Worm (Caenorhabditis elegans): ENCODE data around the gene R31.2.

R31.2 gene

ce11 chrV:11917186-11917585, at the start of gene R31.2:
Gene R31.2 (plus strand): TSS chrV:11917573.
- TF ChIP-seq W03F9.2 (tag; optimal IDR thresholded peaks at IDR 0.05), result no peak

ce11 chrV:11868142-11868541, 49.2 kb upstream of the R31.2 start, which contains the start of gene R13H4.7:
Gene R13H4.7 (minus strand): TSS chrV:11868242.
- TF ChIP-seq him-1 (tag; optimal IDR thresholded peaks at IDR 0.05) (no peak), dao-5 (tag; optimal IDR thresholded peaks at IDR 0.05) (no peak), W03F9.2 (tag; optimal IDR thresholded peaks at IDR 0.05) (no peak)

- TF ChIP-seq him-1 (tag; optimal IDR thresholded peaks at IDR 0.05), result no peak
- no peak for TF ChIP-seq W03F9.2 (tag; optimal IDR thresholded peaks at IDR 0.05)
- TF ChIP-seq dao-5 (tag; optimal IDR thresholded peaks at IDR 0.05), result no peak
Measured at ce11 chrV:11875060-11875459, 42.3 kb upstream of the R31.2 start, which contains the start of gene sulp-4. Gene sulp-4 (plus strand): TSS chrV:11875360.

ce11 chrV:11876657-11877056, 40.7 kb upstream of the R31.2 start:
- TF ChIP-seq him-1 (tag; optimal IDR thresholded peaks at IDR 0.05), result no peak
- TF ChIP-seq W03F9.2 (tag; optimal IDR thresholded peaks at IDR 0.05), result no peak
- TF ChIP-seq dao-5 (tag; optimal IDR thresholded peaks at IDR 0.05), result no peak

ce11 chrV:11879732-11880131, 37.6 kb upstream of the R31.2 start, which contains the start of gene sulp-5:
Gene sulp-5 (plus strand): TSS chrV:11880032.
- no peak for TF ChIP-seq dao-5 (tag; optimal IDR thresholded peaks at IDR 0.05)
- no peak for TF ChIP-seq him-1 (tag; optimal IDR thresholded peaks at IDR 0.05)
- no peak for TF ChIP-seq W03F9.2 (tag; optimal IDR thresholded peaks at IDR 0.05)

ce11 chrV:11883215-11883614, 34.2 kb upstream of the R31.2 start:
- TF ChIP-seq him-1 (tag; optimal IDR thresholded peaks at IDR 0.05) (no peak), W03F9.2 (tag; optimal IDR thresholded peaks at IDR 0.05) (no peak), dao-5 (tag; optimal IDR thresholded peaks at IDR 0.05) (no peak)

ce11 chrV:11885087-11885486, 32.3 kb upstream of the R31.2 start:
- TF ChIP-seq dao-5 (tag; optimal IDR thresholded peaks at IDR 0.05) (no peak), him-1 (tag; optimal IDR thresholded peaks at IDR 0.05) (no peak), W03F9.2 (tag; optimal IDR thresholded peaks at IDR 0.05) (no peak)

- TF ChIP-seq him-1 (tag; optimal IDR thresholded peaks at IDR 0.05) (no peak), dao-5 (tag; optimal IDR thresholded peaks at IDR 0.05) (no peak), W03F9.2 (tag; optimal IDR thresholded peaks at IDR 0.05) (no peak)
Measured at ce11 chrV:11885939-11886338, 31.4 kb upstream of the R31.2 start.

- TF ChIP-seq W03F9.2 (tag; optimal IDR thresholded peaks at IDR 0.05), result no peak
- no peak for TF ChIP-seq dao-5 (tag; optimal IDR thresholded peaks at IDR 0.05)
- TF ChIP-seq him-1 (tag; optimal IDR thresholded peaks at IDR 0.05), result no peak
Measured at ce11 chrV:11887988-11888499, 29.3 kb upstream of the R31.2 start, which contains the start of gene adh-1. Gene adh-1 (plus strand): TSS chrV:11888248.

ce11 chrV:11888656-11889055, 28.7 kb upstream of the R31.2 start:
- TF ChIP-seq him-1 (tag; optimal IDR thresholded peaks at IDR 0.05) (no peak), dao-5 (tag; optimal IDR thresholded peaks at IDR 0.05) (no peak), W03F9.2 (tag; optimal IDR thresholded peaks at IDR 0.05) (no peak)

ce11 chrV:11889115-11889935, 28.0 kb upstream of the R31.2 start:
- TF ChIP-seq dao-5 (tag; optimal IDR thresholded peaks at IDR 0.05) (no peak), him-1 (tag; optimal IDR thresholded peaks at IDR 0.05) (no peak), W03F9.2 (tag; optimal IDR thresholded peaks at IDR 0.05) (no peak)

ce11 chrV:11891143-11891862, 26.1 kb upstream of the R31.2 start, which contains the start of the genes sodh-2 and srx-76:
Gene sodh-2 (minus strand): TSS chrV:11891243.
Gene srx-76 (plus strand): TSS chrV:11891812.
- TF ChIP-seq dao-5 (tag; optimal IDR thresholded peaks at IDR 0.05) (no peak), him-1 (tag; optimal IDR thresholded peaks at IDR 0.05) (no peak), W03F9.2 (tag; optimal IDR thresholded peaks at IDR 0.05) (no peak)

ce11 chrV:11893975-11894374, 23.4 kb upstream of the R31.2 start, which contains the start of gene K12G11.6:
Gene K12G11.6 (plus strand): TSS chrV:11894331.
- TF ChIP-seq him-1 (tag; optimal IDR thresholded peaks at IDR 0.05) (no peak), W03F9.2 (tag; optimal IDR thresholded peaks at IDR 0.05) (no peak), dao-5 (tag; optimal IDR thresholded peaks at IDR 0.05) (no peak)

Measured in whole organism, L4/young adult.